Fruit fly (Drosophila melanogaster) S2 (cell line): ENCODE data around the gene CG43998.

ENCODE experiments used
- CG8478 ChIP-seq: fragments of >200 bp; optimal IDR thresholded peaks from 2 replicates; lab custom pipeline; 2018
- CTCF ChIP-seq, 2 experiments: fragments of >200 bp; optimal IDR thresholded peaks; 2 replicates each; lab custom pipeline; 2018

dm6 chr3R:23971208-23971607, 42.4 kb upstream of the CG43998 start:
- TF ChIP-seq CTCF (optimal IDR thresholded peaks at IDR 0.05; lab: Kevin White, UChicago) (no peak), CG8478 (lab: Kevin White, UChicago) (no peak)
